Fruit fly (Drosophila melanogaster): Measurements from ENCODE around the gene Dh44.

DNA sequence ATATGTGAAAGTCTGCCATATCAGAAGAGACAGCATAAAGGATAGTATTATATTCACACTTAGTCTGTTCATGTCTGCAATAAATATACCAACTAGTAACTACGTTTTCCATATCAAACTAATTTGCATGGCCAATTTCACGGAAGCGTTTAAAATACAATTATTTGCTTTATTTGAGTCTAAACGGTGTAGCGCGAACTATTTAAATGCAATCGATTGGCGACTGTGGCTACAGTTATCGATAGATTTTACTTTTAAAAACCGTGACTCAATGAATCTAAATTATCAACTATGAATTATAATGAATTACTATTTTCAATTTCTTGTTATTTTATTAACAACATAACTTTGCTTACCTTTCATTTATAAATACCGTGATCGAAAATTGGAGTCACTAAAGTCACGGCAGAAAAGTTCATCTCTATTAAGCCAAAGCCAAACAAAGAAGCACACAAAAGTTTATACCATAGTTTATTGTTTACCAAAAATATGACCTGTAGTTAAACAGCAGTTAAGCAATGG is 11.0 kb upstream of the Dh44 start, which contains the start of the genes CG9427 and CG8319:
- TF ChIP-seq Mnt (GFP tag; optimal IDR thresholded peaks at IDR 0.05) (peak; percentile 78), CG7045 (GFP tag; optimal IDR thresholded peaks at IDR 0.05) (peak; percentile 9), CG1620 (GFP tag; optimal IDR thresholded peaks at IDR 0.05) (peak; percentile 39)
